Worm (Caenorhabditis elegans): ENCODE measurements around the gene irg-6.
A peak's percentile ranks its signal among the peaks of the same experiment; 100 is the strongest.

irg-6 gene

ce11 chrIV:12870315-12870714, 44.5 kb downstream of the irg-6 start:
- TF ChIP-seq Y95B8A.8 (GFP tag; IDR thresholded peaks at IDR 0.05) (no peak), lin-26 (GFP tag; IDR thresholded peaks at IDR 0.05) (no peak), F23B12.7 (tag; optimal IDR thresholded peaks at IDR 0.05; ENCODE audit: insufficient read depth) (no peak), ztf-18 (tag; optimal IDR thresholded peaks at IDR 0.05) (no peak), dpl-1 (GFP tag; optimal IDR thresholded peaks at IDR 0.05) (no peak), ekl-4 (GFP tag; IDR thresholded peaks at IDR 0.05) (no peak), die-1 (tag; optimal IDR thresholded peaks at IDR 0.05) (no peak), F37B4.10 (GFP tag; IDR thresholded peaks at IDR 0.05) (no peak), lin-35 (GFP tag; optimal IDR thresholded peaks at IDR 0.05) (no peak)

DNA sequence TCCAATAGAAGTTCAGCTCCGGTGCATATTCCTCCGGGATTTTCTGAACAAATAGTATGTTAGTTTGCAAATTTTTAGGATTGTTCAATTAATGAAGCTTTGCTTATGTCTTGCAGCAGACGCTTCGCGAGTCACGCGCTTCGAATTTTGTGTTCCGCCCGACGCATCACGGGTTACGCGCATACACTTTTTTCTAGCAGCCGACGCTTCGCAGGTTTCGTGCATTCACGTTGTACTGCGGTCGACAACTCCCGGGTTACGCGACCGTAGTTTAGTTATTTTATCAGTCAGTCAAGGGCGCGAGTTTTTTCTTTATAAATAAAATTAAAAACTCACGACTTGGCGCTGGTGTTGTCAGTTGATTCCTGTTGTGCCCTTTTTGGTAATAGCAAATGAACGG, 45.0 kb downstream of the irg-6 start:
- no peak for TF ChIP-seq ccch-3 (GFP tag; optimal IDR thresholded peaks at IDR 0.05)
- TF ChIP-seq hlh-12 (tag; optimal IDR thresholded peaks at IDR 0.05), result no peak
- no peak for TF ChIP-seq dpff-1 (tag; optimal IDR thresholded peaks at IDR 0.05)
- TF ChIP-seq egl-18 (GFP tag; IDR thresholded peaks at IDR 0.05), result no peak
- no peak for TF ChIP-seq C17E4.6 (GFP tag; IDR thresholded peaks at IDR 0.05)
- no peak for TF ChIP-seq snpc-4 (GFP tag; optimal IDR thresholded peaks at IDR 0.05)
- peak; percentile 46 to 89 (median 70) for TF ChIP-seq snpc-4 (tag; optimal IDR thresholded peaks at IDR 0.05)
- no peak for TF ChIP-seq egrh-3 (GFP tag; IDR thresholded peaks at IDR 0.05)
- TF ChIP-seq ztf-6 (GFP tag; IDR thresholded peaks at IDR 0.05), result no peak
- no peak for TF ChIP-seq F33H1.4 (GFP tag; IDR thresholded peaks at IDR 0.05)
- TF ChIP-seq F37B4.10 (GFP tag; IDR thresholded peaks at IDR 0.05), result 0 out of 2 replicates have a peak, but pooled peaks have one; percentile 25
- TF ChIP-seq die-1 (tag; optimal IDR thresholded peaks at IDR 0.05), result no peak
- no peak for TF ChIP-seq nhr-179 (tag; optimal IDR thresholded peaks at IDR 0.05)
- no peak for TF ChIP-seq zim-3 (tag; optimal IDR thresholded peaks at IDR 0.05)
- no peak for TF ChIP-seq repo-1 (tag; optimal IDR thresholded peaks at IDR 0.05)
- TF ChIP-seq hmg-1.2 (GFP tag; IDR thresholded peaks at IDR 0.05), result no peak; the same call in 1 of the 2 replicates
- no peak for TF ChIP-seq ztf-22 (GFP tag; optimal IDR thresholded peaks at IDR 0.05)
- no peak for TF ChIP-seq F23B12.7 (tag; optimal IDR thresholded peaks at IDR 0.05; ENCODE audit: insufficient read depth)

DNA sequence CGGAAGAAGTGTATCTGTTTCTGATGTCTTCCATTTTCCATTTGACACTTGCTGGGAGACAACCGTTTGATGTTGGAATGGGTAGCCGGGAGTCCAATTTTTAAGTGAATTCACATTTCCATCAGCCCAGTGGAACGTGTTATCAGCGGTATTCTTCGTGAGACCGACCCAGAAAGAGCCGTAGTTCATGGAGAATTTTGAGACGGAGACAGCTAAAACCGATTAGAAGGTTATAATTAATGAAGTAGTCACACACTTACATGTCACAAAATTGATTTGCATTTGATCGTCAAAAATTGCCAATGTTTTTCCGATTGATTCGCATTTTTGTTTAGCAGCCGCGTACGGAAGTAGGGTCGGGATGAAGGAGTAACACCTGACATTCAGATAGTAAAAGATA, 45.4 kb downstream of the irg-6 start:
- no peak for TF ChIP-seq ama-1 (optimal IDR thresholded peaks at IDR 0.05)
- no peak for TF ChIP-seq ama-1 (GFP tag; optimal IDR thresholded peaks at IDR 0.05)
- TF ChIP-seq madf-8 (GFP tag; conservative IDR thresholded peaks at IDR 0.05), result no peak
- TF ChIP-seq nhr-80 (tag; optimal IDR thresholded peaks at IDR 0.05), result peak; percentile 88
- no peak for TF ChIP-seq fkh-3 (tag; optimal IDR thresholded peaks at IDR 0.05)
- TF ChIP-seq ceh-27 (GFP tag; optimal IDR thresholded peaks at IDR 0.05), result no peak
- no peak for TF ChIP-seq lin-54 (GFP tag; optimal IDR thresholded peaks at IDR 0.05)
- peak; percentile 26 for TF ChIP-seq ets-4 (GFP tag; optimal IDR thresholded peaks at IDR 0.05)
- TF ChIP-seq let-607 (tag; optimal IDR thresholded peaks at IDR 0.05), result peak in 1 of 2 experiments; percentile 16

ce11 chrIV:12865884-12866283, 48.9 kb downstream of the irg-6 start, which contains the start of gene clec-186:
Gene clec-186, plus strand, starts transcription at chrIV:12866109.
- TF ChIP-seq Y67H2A.10 (GFP tag; conservative IDR thresholded peaks at IDR 0.05), result no peak
- no peak for TF ChIP-seq ztf-3 (GFP tag; optimal IDR thresholded peaks at IDR 0.05)
- peak; percentile 53 for TF ChIP-seq dox-1 (GFP tag; IDR thresholded peaks at IDR 0.05)
- TF ChIP-seq nhr-80 (tag; optimal IDR thresholded peaks at IDR 0.05), result peak; percentile 90
- TF ChIP-seq atf-7 (tag; optimal IDR thresholded peaks at IDR 0.05), result peak; percentile 0
- no peak for TF ChIP-seq C06A6.2 (GFP tag; conservative IDR thresholded peaks at IDR 0.05)
- peak; percentile 11 for TF ChIP-seq ztf-22 (GFP tag; optimal IDR thresholded peaks at IDR 0.05)
- TF ChIP-seq nfyb-1 (GFP tag; IDR thresholded peaks at IDR 0.05), result 0 out of 2 replicates have a peak, but pooled peaks have one; percentile 24
- no peak for TF ChIP-seq dpff-1 (tag; optimal IDR thresholded peaks at IDR 0.05)

All from whole organism, young adult.